Fruit fly (Drosophila melanogaster) whole organism, pupa: ENCODE measurements around the gene CG33695.

Experiments used
- CG10348 ChIP-seq: fragments of 200-800 bp; sonication (Bioruptor generic); IDR thresholded peaks from 2 replicates; pipeline ENCODE4 v1.3.6; 2022; ENCODE audit warnings: missing biosample characterization, missing genetic modification characterization
- CG12605 ChIP-seq: fragments of 200-800 bp; sonication (Bioruptor generic); IDR thresholded peaks from 2 replicates; pipeline ENCODE4 v1.3.6; 2022; ENCODE audit warnings: missing biosample characterization, missing genetic modification characterization
- CG13204 ChIP-seq: fragments of 200-800 bp; sonication (Bioruptor generic); optimal IDR thresholded peaks from 2 replicates; lab custom pipeline; 2018; ENCODE audit warnings: missing biosample characterization, mild to moderate bottlenecking, missing genetic modification characterization, moderate library complexity
- CG14655 ChIP-seq: fragments of 200-800 bp; sonication (Bioruptor generic); optimal IDR thresholded peaks from 3 replicates; lab custom pipeline; 2017; ENCODE audit warnings: mild to moderate bottlenecking, missing biosample characterization, missing genetic modification reagents, missing genetic modification characterization
- CG15710 ChIP-seq: fragments of 200-800 bp; sonication (Bioruptor generic); optimal IDR thresholded peaks from 2 replicates; lab custom pipeline; 2018; ENCODE audit warnings: missing biosample characterization, mild to moderate bottlenecking, missing genetic modification characterization, moderate library complexity
- CG17806 ChIP-seq: fragments of 200-800 bp; sonication (Bioruptor generic); optimal IDR thresholded peaks from 2 replicates; lab custom pipeline; 2018; ENCODE audit warnings: missing biosample characterization, mild to moderate bottlenecking, missing genetic modification characterization, moderate library complexity
- CG32121 ChIP-seq: fragments of 200-800 bp; sonication (Bioruptor generic); IDR thresholded peaks from 2 replicates; pipeline ENCODE4 v1.3.6; 2022; ENCODE audit warnings: missing biosample characterization, missing genetic modification characterization
- CG34367 ChIP-seq: fragments of 200-800 bp; sonication (Bioruptor generic); optimal IDR thresholded peaks from 2 replicates; lab custom pipeline; 2018; ENCODE audit warnings: missing biosample characterization, mild to moderate bottlenecking, missing genetic modification characterization
- CG4496 ChIP-seq: fragments of 200-800 bp; sonication (Bioruptor generic); IDR thresholded peaks from 3 replicates; pipeline ENCODE4 v1.3.6; 2022; ENCODE audit warnings: missing biosample characterization, missing genetic modification characterization
- CG8159 ChIP-seq: fragments of 200-800 bp; sonication (Bioruptor generic); optimal IDR thresholded peaks from 3 replicates; lab custom pipeline; 2018; ENCODE audit warnings: missing biosample characterization, mild to moderate bottlenecking, missing genetic modification characterization, moderate library complexity
- CG8301 ChIP-seq: fragments of 200-800 bp; sonication (Bioruptor generic); optimal IDR thresholded peaks from 2 replicates; lab custom pipeline; 2018; ENCODE audit warnings: missing biosample characterization, mild to moderate bottlenecking, missing genetic modification characterization
- CG9948 ChIP-seq: fragments of 200-800 bp; sonication (Bioruptor generic); optimal IDR thresholded peaks from 2 replicates; lab custom pipeline; 2018; ENCODE audit warnings: missing biosample characterization, mild to moderate bottlenecking, missing genetic modification characterization, moderate library complexity
- D1 ChIP-seq: fragments of 200-800 bp; sonication (Bioruptor generic); optimal IDR thresholded peaks from 2 replicates; lab custom pipeline; 2018; ENCODE audit warnings: missing biosample characterization, mild to moderate bottlenecking, missing genetic modification characterization, moderate library complexity
- EcR ChIP-seq: fragments of 200-800 bp; sonication (Bioruptor generic); optimal IDR thresholded peaks from 3 replicates; lab custom pipeline; 2019; ENCODE audit warnings: missing biosample characterization, missing genetic modification characterization, mild to moderate bottlenecking, moderate library complexity, missing genetic modification reagents
- Ets98B ChIP-seq: fragments of 200-800 bp; sonication (Bioruptor generic); IDR thresholded peaks from 2 replicates; pipeline ENCODE4 v1.3.6; 2022; ENCODE audit warnings: missing biosample characterization, missing genetic modification characterization
- Pif1A ChIP-seq: fragments of 200-800 bp; sonication (Bioruptor generic); optimal IDR thresholded peaks from 3 replicates; lab custom pipeline; 2016; ENCODE audit warnings: missing biosample characterization, missing genetic modification characterization
- Pif1B ChIP-seq: fragments of 200-800 bp; sonication (Bioruptor generic); optimal IDR thresholded peaks from 3 replicates; lab custom pipeline; 2016; ENCODE audit warnings: missing biosample characterization, missing genetic modification characterization
- Snoo ChIP-seq: fragments of 200-800 bp; sonication (Bioruptor generic); optimal IDR thresholded peaks from 3 replicates; lab custom pipeline; 2017; ENCODE audit warnings: missing biosample characterization, mild to moderate bottlenecking, missing genetic modification characterization, inconsistent platforms
- fd96Ca ChIP-seq: fragments of 200-800 bp; sonication (Bioruptor generic); IDR thresholded peaks from 3 replicates; pipeline ENCODE4 v1.3.6; 2022; ENCODE audit warnings: missing biosample characterization, missing genetic modification characterization
- gl ChIP-seq: fragments of 200-800 bp; sonication (Bioruptor generic); optimal IDR thresholded peaks from 2 replicates; lab custom pipeline; 2018; ENCODE audit warnings: missing biosample characterization, mild to moderate bottlenecking, missing genetic modification characterization
- rn ChIP-seq: fragments of 200-800 bp; sonication (Bioruptor generic); IDR thresholded peaks from 2 replicates; pipeline ENCODE4 v1.3.6; 2022; ENCODE audit warnings: missing biosample characterization, missing genetic modification characterization

The CG33695 gene

DNA sequence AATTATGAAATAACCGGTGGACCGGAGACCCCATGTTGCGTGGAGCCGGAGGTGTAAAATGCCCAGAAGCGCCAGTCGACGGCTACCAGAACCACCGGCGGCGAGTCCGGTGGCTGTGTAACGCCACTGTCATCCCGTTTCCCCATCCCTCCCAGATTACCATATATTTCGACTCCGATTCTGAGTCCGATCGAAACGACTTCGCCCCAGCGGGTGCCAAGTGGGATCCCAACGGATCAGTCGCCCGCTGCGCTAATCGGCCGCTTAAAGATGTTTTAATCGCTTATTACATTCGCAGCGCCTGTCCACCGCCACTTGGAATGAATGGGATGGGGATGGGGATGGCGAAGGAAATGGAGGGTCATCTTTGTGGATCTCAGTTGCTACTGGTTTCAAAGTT lies 45.0 kb downstream of the CG33695 start:
- TF ChIP-seq CG4496 (GFP tag; lab: Robert Waterston, UW) (no peak), Ets98B (no peak), EcR (GFP tag; lab: Kevin White, UChicago) (no peak), CG8301 (no peak), Snoo (tag; lab: Kevin White, UChicago) (no peak), Pif1B (no peak), D1 (tag; lab: Kevin White, UChicago) (no peak), CG32121 (GFP tag; lab: Robert Waterston, UW) (no peak), CG13204 (GFP tag; lab: Kevin White, UChicago) (no peak), CG8159 (tag; lab: Kevin White, UChicago) (no peak), CG15710 (tag; lab: Kevin White, UChicago) (no peak), CG9948 (tag; lab: Kevin White, UChicago) (no peak), CG34367 (tag; lab: Kevin White, UChicago) (no peak), gl (tag; lab: Kevin White, UChicago) (no peak), Pif1A (GFP tag; lab: Kevin White, UChicago) (no peak), CG17806 (tag; lab: Kevin White, UChicago) (no peak)

DNA sequence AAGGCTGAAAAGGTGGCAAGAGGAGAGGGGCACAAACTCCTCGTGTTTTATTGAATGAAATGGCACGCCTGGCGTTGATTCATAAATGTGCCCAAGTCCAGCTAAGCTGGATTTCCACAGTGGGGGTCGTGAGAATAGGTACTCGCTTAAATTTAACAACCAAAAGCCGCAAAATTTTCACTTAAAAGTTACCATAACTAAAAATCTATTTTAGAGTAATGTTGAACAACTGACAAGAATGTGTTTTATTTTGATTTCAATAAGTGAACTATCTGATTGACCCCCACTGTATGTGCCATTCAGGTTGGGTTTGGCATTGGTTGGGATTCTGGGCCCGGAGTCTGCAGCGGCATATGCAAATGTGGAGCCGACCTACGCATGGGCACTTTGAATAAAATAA lies 46.1 kb downstream of the CG33695 start:
- TF ChIP-seq CG9948 (tag; lab: Kevin White, UChicago) (peak; percentile 96), CG34367 (tag; lab: Kevin White, UChicago) (peak; percentile 96), D1 (tag; lab: Kevin White, UChicago) (peak; percentile 86), CG8301 (peak; percentile 94), rn (GFP tag; lab: Robert Waterston, UW) (peak; percentile 89), Pif1B (peak; percentile 95), Pif1A (GFP tag; lab: Kevin White, UChicago) (peak; percentile 96), CG4496 (GFP tag; lab: Robert Waterston, UW) (peak; percentile 97), CG10348 (no peak), CG17806 (tag; lab: Kevin White, UChicago) (peak; percentile 95), fd96Ca (GFP tag; lab: Robert Waterston, UW) (peak; percentile 95), CG14655 (GFP tag; lab: Kevin White, UChicago) (peak; percentile 95), Snoo (tag; lab: Kevin White, UChicago) (peak; percentile 91), gl (tag; lab: Kevin White, UChicago) (peak; percentile 93), CG32121 (GFP tag; lab: Robert Waterston, UW) (peak; percentile 91), CG8159 (tag; lab: Kevin White, UChicago) (peak; percentile 94), CG13204 (GFP tag; lab: Kevin White, UChicago) (peak; percentile 87), CG15710 (tag; lab: Kevin White, UChicago) (peak; percentile 96), Ets98B (peak; percentile 96), CG12605 (GFP tag; lab: Robert Waterston, UW) (peak; percentile 94), EcR (GFP tag; lab: Kevin White, UChicago) (peak; percentile 18)
- TF ChIP-seq, all 21 proteins: peak for 20

dm6 chr2L:11326373-11326772 lies 48.6 kb downstream of the CG33695 start:
- TF ChIP-seq CG14655 (GFP tag; lab: Kevin White, UChicago) = no peak
- TF ChIP-seq fd96Ca (GFP tag; lab: Robert Waterston, UW) = 0 out of 3 replicates have a peak, but pooled peaks have one; percentile 9
- TF ChIP-seq CG9948 (tag; lab: Kevin White, UChicago) = peak; percentile 8
- no peak for TF ChIP-seq gl (tag; lab: Kevin White, UChicago)
- peak; percentile 31 for TF ChIP-seq Pif1A (GFP tag; lab: Kevin White, UChicago)
- TF ChIP-seq CG4496 (GFP tag; lab: Robert Waterston, UW) = 0 out of 3 replicates have a peak, but pooled peaks have one; percentile 12
- TF ChIP-seq CG17806 (tag; lab: Kevin White, UChicago) = peak; percentile 15
- no peak for TF ChIP-seq CG12605 (GFP tag; lab: Robert Waterston, UW)
- TF ChIP-seq CG15710 (tag; lab: Kevin White, UChicago) = peak; percentile 14
- no peak for TF ChIP-seq CG10348
- TF ChIP-seq Snoo (tag; lab: Kevin White, UChicago) = peak; percentile 60
- TF ChIP-seq CG8159 (tag; lab: Kevin White, UChicago) = peak; percentile 65
- TF ChIP-seq CG34367 (tag; lab: Kevin White, UChicago) = no peak
- TF ChIP-seq Pif1B = peak; percentile 25
- TF ChIP-seq CG32121 (GFP tag; lab: Robert Waterston, UW) = no peak
- TF ChIP-seq EcR (GFP tag; lab: Kevin White, UChicago) = no peak
- TF ChIP-seq CG8301 = no peak
- TF ChIP-seq, all 21 proteins: peak for 9

- TF ChIP-seq CG4496 (GFP tag; lab: Robert Waterston, UW) (no peak; the same call in 2 of the 3 replicates), CG34367 (tag; lab: Kevin White, UChicago) (peak; percentile 6), fd96Ca (GFP tag; lab: Robert Waterston, UW) (peak; percentile 40; the same call in 1 of the 3 replicates), Pif1B (no peak), EcR (GFP tag; lab: Kevin White, UChicago) (no peak), CG12605 (GFP tag; lab: Robert Waterston, UW) (no peak), CG9948 (tag; lab: Kevin White, UChicago) (no peak), Pif1A (GFP tag; lab: Kevin White, UChicago) (peak; percentile 37), CG14655 (GFP tag; lab: Kevin White, UChicago) (peak; percentile 43), CG32121 (GFP tag; lab: Robert Waterston, UW) (no peak), Ets98B (peak; percentile 41; the same call in 1 of the 2 replicates), CG10348 (no peak), Snoo (tag; lab: Kevin White, UChicago) (peak; percentile 57), D1 (tag; lab: Kevin White, UChicago) (no peak), CG17806 (tag; lab: Kevin White, UChicago) (peak; percentile 15), CG8159 (tag; lab: Kevin White, UChicago) (peak; percentile 27), CG15710 (tag; lab: Kevin White, UChicago) (peak; percentile 18), rn (GFP tag; lab: Robert Waterston, UW) (no peak), CG8301 (peak; percentile 38), CG13204 (GFP tag; lab: Kevin White, UChicago) (no peak), gl (tag; lab: Kevin White, UChicago) (no peak)
Measured at dm6 chr2L:11328357-11328756, 50.5 kb downstream of the CG33695 start.
